Fruit fly (Drosophila melanogaster) whole organism: ENCODE data around the gene CG14339.

Source experiments
- CG8478 ChIP-seq: fragments of >200 bp; optimal IDR thresholded peaks from 2 replicates; lab custom pipeline; 2018; ENCODE audit warnings: inconsistent platforms
- EcR ChIP-seq, 2 experiments: fragments of >200 bp; optimal IDR thresholded peaks; 2 replicates each; lab custom pipeline; 2017; ENCODE audit warnings: missing biosample characterization in 2 of 2, missing genetic modification characterization in 2 of 2, missing genetic modification reagents in 2 of 2

- TF ChIP-seq CG8478 (lab: Kevin White, UChicago) (no peak), EcR (GFP tag; optimal IDR thresholded peaks at IDR 0.05; lab: Kevin White, UChicago) (no peak)
Observed at dm6 chr2L:1102349-1102748, 6.0 kb upstream of the CG14339 start, which contains the start of gene CG4629.
